Worm (Caenorhabditis elegans) whole organism, mixed stage, embryonic: ENCODE results near the gene del-5.

Experiments used
- M03D4.4 ChIP-seq: sonication (generic microtip); optimal IDR thresholded peaks from 2 replicates; lab custom pipeline; 2017; ENCODE audit warnings: mild to moderate bottlenecking, missing genetic modification characterization, missing compliant biosample characterization
- bed-3 ChIP-seq: fragments of 200-800 bp; sonication (Bioruptor generic); optimal IDR thresholded peaks from 3 replicates; lab custom pipeline; 2018; ENCODE audit warnings: mild to moderate bottlenecking, missing genetic modification characterization, moderate library complexity, missing compliant biosample characterization
- blmp-1 ChIP-seq: fragments of 150-350 bp; optimal IDR thresholded peaks from 2 replicates; lab custom pipeline; 2014; ENCODE audit warnings: missing biosample characterization, missing genetic modification characterization
- ceh-39 ChIP-seq: fragments of 150-350 bp; optimal IDR thresholded peaks from 2 replicates; lab custom pipeline; 2014; ENCODE audit warnings: missing biosample characterization, missing genetic modification characterization
- ceh-43 ChIP-seq: fragments of 200-800 bp; sonication (Bioruptor generic); optimal IDR thresholded peaks from 2 replicates; lab custom pipeline; 2018; ENCODE audit warnings: mild to moderate bottlenecking, missing genetic modification characterization, moderate library complexity, missing compliant biosample characterization
- ces-1 ChIP-seq: fragments of 150-350 bp; optimal IDR thresholded peaks from 2 replicates; lab custom pipeline; 2014; ENCODE audit warnings: missing biosample characterization, missing genetic modification reagents, missing genetic modification characterization
- cnd-1 ChIP-seq: fragments of 200-800 bp; sonication (Bioruptor generic); optimal IDR thresholded peaks from 2 replicates; lab custom pipeline; 2018; ENCODE audit warnings: mild to moderate bottlenecking, missing genetic modification characterization, missing compliant biosample characterization
- drap-1 ChIP-seq: fragments of 200-800 bp; sonication (Bioruptor generic); optimal IDR thresholded peaks from 3 replicates; lab custom pipeline; 2018; ENCODE audit warnings: mild to moderate bottlenecking, missing genetic modification characterization, missing compliant biosample characterization
- elt-1 ChIP-seq: sonication (generic microtip); optimal IDR thresholded peaks from 2 replicates; lab custom pipeline; 2017; ENCODE audit warnings: missing genetic modification characterization, mild to moderate bottlenecking, missing compliant biosample characterization, antibody characterized with exemption, moderate library complexity, borderline replicate concordance; ENCODE audit not compliant: insufficient read depth
- flh-1 ChIP-seq: fragments of 200-800 bp; sonication (Bioruptor generic); optimal IDR thresholded peaks from 2 replicates; lab custom pipeline; 2018; ENCODE audit warnings: mild to moderate bottlenecking, missing genetic modification characterization, moderate library complexity, missing compliant biosample characterization
- ham-2 ChIP-seq: fragments of 200-800 bp; sonication (Bioruptor generic); optimal IDR thresholded peaks from 2 replicates; lab custom pipeline; 2018; ENCODE audit warnings: mild to moderate bottlenecking, missing genetic modification characterization, missing compliant biosample characterization
- hlh-1 ChIP-seq: fragments of 150-350 bp; optimal IDR thresholded peaks from 2 replicates; lab custom pipeline; 2014; ENCODE audit warnings: missing biosample characterization, missing genetic modification reagents, missing genetic modification characterization
- lin-13 ChIP-seq: fragments of 150-350 bp; optimal IDR thresholded peaks from 2 replicates; lab custom pipeline; 2014; ENCODE audit warnings: missing biosample characterization, missing genetic modification characterization
- lsy-2 ChIP-seq: fragments of 150-350 bp; optimal IDR thresholded peaks from 2 replicates; lab custom pipeline; 2014; ENCODE audit warnings: missing biosample characterization, missing genetic modification characterization
- mab-5 ChIP-seq: fragments of 150-350 bp; optimal IDR thresholded peaks from 2 replicates; lab custom pipeline; 2014; ENCODE audit warnings: missing biosample characterization, missing genetic modification characterization
- mep-1 ChIP-seq: fragments of 150-350 bp; optimal IDR thresholded peaks from 2 replicates; lab custom pipeline; 2017; ENCODE audit warnings: missing biosample characterization, missing genetic modification reagents, missing genetic modification characterization, inconsistent platforms
- mls-2 ChIP-seq: sonication (generic microtip); optimal IDR thresholded peaks from 2 replicates; lab custom pipeline; 2016; ENCODE audit warnings: mild to moderate bottlenecking, missing genetic modification characterization, moderate library complexity, missing compliant biosample characterization
- nhr-12 ChIP-seq: fragments of 150-350 bp; optimal IDR thresholded peaks from 2 replicates; lab custom pipeline; 2014; ENCODE audit warnings: missing biosample characterization, missing genetic modification characterization
- nhr-237 ChIP-seq: fragments of 150-350 bp; optimal IDR thresholded peaks from 2 replicates; lab custom pipeline; 2014; ENCODE audit warnings: missing biosample characterization, missing genetic modification characterization
- nhr-28 ChIP-seq: fragments of 150-350 bp; optimal IDR thresholded peaks from 2 replicates; lab custom pipeline; 2014; ENCODE audit warnings: missing biosample characterization, missing genetic modification characterization
- nhr-76 ChIP-seq: sonication (generic microtip); optimal IDR thresholded peaks from 2 replicates; lab custom pipeline; 2017; ENCODE audit warnings: missing biosample characterization, missing genetic modification characterization
- pha-4 ChIP-seq: fragments of 150-350 bp; optimal IDR thresholded peaks from 2 replicates; lab custom pipeline; 2018; ENCODE audit warnings: missing biosample characterization, missing genetic modification reagents, missing genetic modification characterization
- sem-2 ChIP-seq: fragments of 200-800 bp; sonication (Bioruptor generic); optimal IDR thresholded peaks from 2 replicates; lab custom pipeline; 2018; ENCODE audit warnings: mild to moderate bottlenecking, missing genetic modification characterization, missing compliant biosample characterization
- sptf-1 ChIP-seq: sonication (generic microtip); optimal IDR thresholded peaks from 2 replicates; lab custom pipeline; 2017; ENCODE audit warnings: mild to moderate bottlenecking, missing genetic modification characterization, moderate library complexity, missing compliant biosample characterization
- tbx-8 ChIP-seq: fragments of 200-800 bp; sonication (Bioruptor generic); optimal IDR thresholded peaks from 2 replicates; lab custom pipeline; 2018; ENCODE audit warnings: mild to moderate bottlenecking, missing genetic modification characterization, moderate library complexity, missing compliant biosample characterization
- unc-62 ChIP-seq: fragments of 150-350 bp; optimal IDR thresholded peaks from 2 replicates; lab custom pipeline; 2014; ENCODE audit warnings: missing biosample characterization, missing genetic modification reagents, missing genetic modification characterization
- zip-8 ChIP-seq: fragments of 150-350 bp; optimal IDR thresholded peaks from 2 replicates; lab custom pipeline; 2014; ENCODE audit warnings: missing biosample characterization, missing genetic modification characterization
- ztf-11 ChIP-seq: fragments of 150-350 bp; optimal IDR thresholded peaks from 2 replicates; lab custom pipeline; 2014; ENCODE audit warnings: missing biosample characterization, missing genetic modification characterization

The del-5 gene

DNA sequence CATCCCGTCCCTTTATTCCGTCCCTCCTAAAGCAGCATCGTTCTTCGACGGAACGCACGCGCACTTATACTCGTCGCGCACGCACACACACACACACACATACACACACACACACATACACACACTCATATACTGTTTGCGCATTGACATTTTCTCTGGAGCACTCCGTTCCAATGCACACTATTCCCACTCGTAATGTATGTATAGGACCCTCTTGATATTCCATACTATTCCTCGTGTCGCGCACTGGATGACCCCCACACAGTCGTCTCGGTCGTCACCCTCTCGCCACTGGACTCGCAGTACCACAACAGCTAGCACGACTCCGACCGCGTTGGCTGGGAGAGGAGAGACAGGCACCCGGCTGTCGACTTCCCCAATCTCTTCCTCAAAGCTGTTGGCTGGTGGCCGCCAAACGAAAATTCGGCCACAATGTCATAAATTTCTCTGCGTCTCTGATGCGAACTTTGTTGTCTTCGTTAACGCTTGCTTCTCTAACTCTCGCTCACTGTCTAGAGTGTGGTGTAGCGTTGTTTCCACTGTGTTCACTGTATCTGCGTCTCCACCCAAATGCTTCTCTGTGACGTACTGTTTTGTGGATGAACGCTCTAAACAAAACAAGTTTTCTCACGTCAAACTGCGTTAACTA lies 23.2 kb upstream of the del-5 start (continued):
- no peak for TF ChIP-seq zip-8 (tag; lab: Kevin White, UChicago)

DNA sequence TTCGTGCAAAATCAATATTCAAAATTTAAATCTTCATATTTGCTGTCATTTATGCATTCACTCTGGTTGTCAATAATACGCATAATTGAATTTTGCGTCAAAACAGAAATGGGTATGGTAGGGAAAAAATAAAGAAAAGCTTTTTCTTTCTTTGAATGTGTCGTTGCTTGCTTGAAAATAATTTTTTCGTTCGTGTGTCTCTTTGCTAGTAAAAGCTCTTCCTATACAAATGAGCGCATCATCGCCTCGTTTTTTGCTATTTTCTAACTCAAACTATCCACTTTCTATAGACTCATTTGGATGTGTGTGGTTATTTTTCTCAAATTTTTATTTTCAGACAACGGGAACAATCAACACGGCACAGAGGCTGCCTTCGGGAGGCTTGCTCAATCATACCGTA lies 20.6 kb upstream of the del-5 start, which contains the start of gene ldb-1:
Gene ldb-1 (plus strand): TSS at position 301 of the 400 bp plus-strand sequence.
- no peak for TF ChIP-seq nhr-76 (tag; lab: Kevin White, UChicago)
- no peak for TF ChIP-seq nhr-12 (tag; lab: Kevin White, UChicago)
- no peak for TF ChIP-seq ztf-11 (tag; lab: Kevin White, UChicago)
- TF ChIP-seq unc-62 (GFP tag; lab: Kevin White, UChicago), result no peak
- no peak for TF ChIP-seq flh-1 (GFP tag; lab: Kevin White, UChicago)
- TF ChIP-seq cnd-1, result no peak
- TF ChIP-seq lsy-2 (tag; lab: Kevin White, UChicago), result no peak
- no peak for TF ChIP-seq zip-8 (tag; lab: Kevin White, UChicago)
- no peak for TF ChIP-seq hlh-1
- no peak for TF ChIP-seq ceh-43
- no peak for TF ChIP-seq lin-13 (tag; lab: Kevin White, UChicago)
- TF ChIP-seq mep-1 (tag; lab: Kevin White, UChicago), result no peak
- TF ChIP-seq sem-2 (GFP tag; lab: Kevin White, UChicago), result no peak
- TF ChIP-seq mab-5 (tag; lab: Kevin White, UChicago), result no peak
- TF ChIP-seq drap-1 (GFP tag; lab: Kevin White, UChicago), result no peak
- TF ChIP-seq blmp-1, result no peak
- TF ChIP-seq M03D4.4 (tag; lab: Kevin White, UChicago), result no peak
- no peak for TF ChIP-seq pha-4 (tag; lab: Kevin White, UChicago)

ce11 chrX:11016100-11016499 lies 8.1 kb upstream of the del-5 start, which contains the start of gene egl-15:
Gene egl-15 (plus strand): TSS chrX:11016400.
- no peak for TF ChIP-seq pha-4 (tag; lab: Kevin White, UChicago)
- no peak for TF ChIP-seq elt-1
- no peak for TF ChIP-seq M03D4.4 (tag; lab: Kevin White, UChicago)
- no peak for TF ChIP-seq hlh-1
- no peak for TF ChIP-seq tbx-8 (GFP tag; lab: Kevin White, UChicago)
- TF ChIP-seq lsy-2 (tag; lab: Kevin White, UChicago), result no peak
- TF ChIP-seq nhr-28, result no peak
- no peak for TF ChIP-seq bed-3 (GFP tag; lab: Kevin White, UChicago)
- no peak for TF ChIP-seq nhr-76 (tag; lab: Kevin White, UChicago)
- no peak for TF ChIP-seq sptf-1 (tag; lab: Kevin White, UChicago)
- TF ChIP-seq ztf-11 (tag; lab: Kevin White, UChicago), result no peak
- no peak for TF ChIP-seq lin-13 (tag; lab: Kevin White, UChicago)
- no peak for TF ChIP-seq ham-2
- no peak for TF ChIP-seq nhr-12 (tag; lab: Kevin White, UChicago)
- TF ChIP-seq flh-1 (GFP tag; lab: Kevin White, UChicago), result no peak

- no peak for TF ChIP-seq nhr-12 (tag; lab: Kevin White, UChicago)
Observed at ce11 chrX:11014394-11015280, 6.7 kb upstream of the del-5 start.

DNA sequence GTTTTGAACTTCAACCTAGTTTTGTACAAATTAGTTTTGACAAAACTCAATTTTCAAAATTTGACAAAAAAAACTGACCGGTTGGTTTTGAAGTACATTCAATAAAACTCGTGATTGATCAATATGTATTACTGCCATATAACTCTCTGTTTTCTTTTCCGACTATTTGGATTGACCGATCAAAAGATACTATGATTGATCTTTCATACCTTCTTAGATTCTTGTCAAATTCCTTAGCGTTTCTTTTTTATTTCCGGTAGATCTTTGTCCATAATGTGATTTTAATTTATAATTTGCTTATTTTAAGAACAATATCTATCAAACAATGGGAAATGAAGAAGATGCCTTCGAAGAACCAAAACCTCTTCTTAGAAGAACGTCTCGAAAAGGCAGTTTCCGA lies 4.4 kb upstream of the del-5 start, which contains the start of gene F58A3.3:
Gene F58A3.3 (plus strand): TSS at position 301 of the 400 bp plus-strand sequence.
- TF ChIP-seq pha-4 (tag; lab: Kevin White, UChicago), result no peak
- no peak for TF ChIP-seq bed-3 (GFP tag; lab: Kevin White, UChicago)
- no peak for TF ChIP-seq nhr-28
- no peak for TF ChIP-seq ham-2
- no peak for TF ChIP-seq ces-1
- no peak for TF ChIP-seq mep-1 (tag; lab: Kevin White, UChicago)
- no peak for TF ChIP-seq lsy-2 (tag; lab: Kevin White, UChicago)
- TF ChIP-seq nhr-12 (tag; lab: Kevin White, UChicago), result no peak
- TF ChIP-seq, all 35 proteins: peak for 0

DNA sequence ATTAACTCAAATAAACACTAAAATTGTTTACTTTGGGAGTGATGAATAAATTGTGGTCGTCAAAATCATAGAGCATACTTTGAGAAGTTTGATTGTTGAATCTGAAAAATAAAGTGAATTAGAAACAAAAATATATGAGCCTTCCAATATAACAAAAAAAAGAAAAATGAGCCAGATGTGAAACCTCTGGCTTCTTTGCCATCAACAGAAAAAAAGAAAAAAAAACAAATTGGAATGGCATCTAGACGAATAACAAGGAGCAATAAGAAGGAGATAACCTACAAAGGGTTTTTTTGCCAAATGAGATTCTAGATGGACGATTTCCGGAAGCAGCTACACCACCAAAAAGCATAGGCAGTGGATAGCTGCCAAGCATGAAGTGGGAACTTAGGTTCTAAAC lies 2.6 kb upstream of the del-5 start, which contains the start of gene F58A3.4:
Gene F58A3.4 (minus strand): TSS at position 101 of the 400 bp plus-strand sequence.
- TF ChIP-seq nhr-28 (no peak), ceh-39 (tag; lab: Kevin White, UChicago) (no peak), nhr-237 (tag; lab: Kevin White, UChicago) (no peak), lsy-2 (tag; lab: Kevin White, UChicago) (no peak), mls-2 (tag; lab: Kevin White, UChicago) (no peak), cnd-1 (no peak), nhr-76 (tag; lab: Kevin White, UChicago) (no peak), blmp-1 (no peak), sem-2 (GFP tag; lab: Kevin White, UChicago) (no peak)
- TF ChIP-seq, all 35 proteins: peak for 0
